Worm (Caenorhabditis elegans): ENCODE data around the gene K09H11.6.

- TF ChIP-seq unc-62 (GFP tag; optimal IDR thresholded peaks at IDR 0.05 in 1 of 2) = no peak
- TF ChIP-seq unc-62 (tag; optimal IDR thresholded peaks at IDR 0.05) = no peak
- TF ChIP-seq lin-1 (GFP tag; IDR thresholded peaks at IDR 0.05) = peak; percentile 33; the same call in 1 of the 2 replicates
- no peak for TF ChIP-seq nhr-6 (tag; optimal IDR thresholded peaks at IDR 0.05)
- no peak for TF ChIP-seq ces-1 (GFP tag; optimal IDR thresholded peaks at IDR 0.05)
- TF ChIP-seq ama-1 (optimal IDR thresholded peaks at IDR 0.05) = peak; percentile 54
- peak; percentile 72 for TF ChIP-seq mxl-3 (GFP tag; optimal IDR thresholded peaks at IDR 0.05)
- TF ChIP-seq fkh-10 (GFP tag; optimal IDR thresholded peaks at IDR 0.05) = no peak
Measured at ce11 chrV:5712652-5713051, 23.3 kb downstream of the K09H11.6 start, which contains the start of gene gcst-1.

Measured in whole organism, L4 larva.